In genomic region chrV:19027338-19027737, ce11 we compare ENCODE assay signal across 4 worm cellular contexts.
TF ChIP-seq lines count a peak whose summit lies in the region.

No protein-coding gene starts in this region.

TF ChIP-seq in whole organism, L3 larva, 47 proteins besides CTCF, POLR2A, EP300 and RAD21:
- TF ChIP-seq ceh-28 (tag; optimal IDR thresholded peaks at IDR 0.05; lab: Kevin White, UChicago), result peak; percentile 97
- no peak for TF ChIP-seq nhr-237 (tag; optimal IDR thresholded peaks at IDR 0.05; lab: Kevin White, UChicago)

TF ChIP-seq in whole organism, L4 larva, 104 proteins besides CTCF, POLR2A, EP300 and RAD21:
- TF ChIP-seq ceh-28 (tag; optimal IDR thresholded peaks at IDR 0.05; lab: Kevin White, UChicago) (peak; percentile 97), aha-1 (tag; lab: Kevin White, UChicago) (peak; percentile 45), zfp-3 (GFP tag; conservative IDR thresholded peaks at IDR 0.05; lab: Robert Waterston, UW) (no peak)

TF ChIP-seq in whole organism, late embryonic, 69 proteins besides CTCF, POLR2A, EP300 and RAD21:
- TF ChIP-seq sox-4 (tag; optimal IDR thresholded peaks at IDR 0.05; lab: Kevin White, UChicago) (no peak), K02D7.2 (tag; optimal IDR thresholded peaks at IDR 0.05; lab: Kevin White, UChicago) (no peak), pros-1 (tag; optimal IDR thresholded peaks at IDR 0.05; lab: Kevin White, UChicago) (no peak), dmd-4 (tag; optimal IDR thresholded peaks at IDR 0.05; lab: Kevin White, UChicago; ENCODE audit: borderline replicate concordance) (no peak), tbx-7 (tag; optimal IDR thresholded peaks at IDR 0.05; lab: Kevin White, UChicago) (no peak), pax-1 (tag; optimal IDR thresholded peaks at IDR 0.05; lab: Kevin White, UChicago) (no peak), T23F11.4 (GFP tag; optimal IDR thresholded peaks at IDR 0.05; lab: Kevin White, UChicago) (no peak), ceh-48 (tag; optimal IDR thresholded peaks at IDR 0.05; lab: Kevin White, UChicago) (peak; percentile 68)

TF ChIP-seq in whole organism, midembryonic, 9 proteins besides CTCF, POLR2A, EP300 and RAD21:
- no peak for TF ChIP-seq ref-1 (GFP tag; conservative IDR thresholded peaks at IDR 0.05; lab: Robert Waterston, UW)
- no peak for TF ChIP-seq ztf-29 (GFP tag; IDR thresholded peaks at IDR 0.05; lab: Robert Waterston, UW)
- no peak for TF ChIP-seq ztf-23 (GFP tag; IDR thresholded peaks at IDR 0.05; lab: Robert Waterston, UW)
- no peak for TF ChIP-seq flt-1 (GFP tag; IDR thresholded peaks at IDR 0.05; lab: Robert Waterston, UW)
- TF ChIP-seq klf-2 (GFP tag; conservative IDR thresholded peaks at IDR 0.05; lab: Robert Waterston, UW), result no peak
- TF ChIP-seq med-1 (GFP tag; optimal IDR thresholded peaks at IDR 0.05; lab: Kevin White, UChicago; ENCODE audit: insufficient read depth), result no peak
- peak; percentile 91 for TF ChIP-seq T22C8.4 (GFP tag; IDR thresholded peaks at IDR 0.05; lab: Robert Waterston, UW)
